Worm (Caenorhabditis elegans) whole organism, midembryonic: ENCODE data around the gene zipt-2.1.

Experiments used
- flt-1 ChIP-seq: fragments of 200-800 bp; sonication (Bioruptor generic); IDR thresholded peaks from 2 replicates; pipeline ENCODE4 v1.3.6; 2022; ENCODE audit warnings: missing genetic modification characterization, missing compliant biosample characterization
- klf-2 ChIP-seq: fragments of 200-800 bp; sonication (Bioruptor generic); conservative IDR thresholded peaks from 2 replicates; pipeline ENCODE4 v1.3.6; 2022; ENCODE audit warnings: missing genetic modification reagents, missing genetic modification characterization, missing compliant biosample characterization
- med-1 ChIP-seq: sonication (generic microtip); optimal IDR thresholded peaks from 2 replicates; lab custom pipeline; 2017; ENCODE audit warnings: missing genetic modification characterization, mild to moderate bottlenecking, missing compliant biosample characterization, antibody characterized with exemption, missing genetic modification reagents; ENCODE audit not compliant: insufficient read depth
- ref-1 ChIP-seq: fragments of 200-800 bp; sonication (Bioruptor generic); conservative IDR thresholded peaks from 2 replicates; pipeline ENCODE4 v1.3.6; 2022; ENCODE audit warnings: missing genetic modification reagents, missing genetic modification characterization, missing compliant biosample characterization

ce11 chrIV:10790353-10790752 lies 9.1 kb upstream of the zipt-2.1 start, which contains the start of gene pept-2:
- no peak for TF ChIP-seq med-1 (GFP tag; lab: Kevin White, UChicago)
- no peak for TF ChIP-seq flt-1
- no peak for TF ChIP-seq klf-2 (GFP tag; lab: Robert Waterston, UW)
- no peak for TF ChIP-seq ref-1
